Worm (Caenorhabditis elegans) whole organism, L4 larva: ENCODE measurements around the gene C05C12.1.

ENCODE experiments used
- D1046.2 ChIP-seq: fragments of 200-800 bp; sonication (Bioruptor generic); IDR thresholded peaks from 2 replicates; pipeline ENCODE4 v1.3.6; 2022; ENCODE audit warnings: missing genetic modification characterization, missing compliant biosample characterization
- F26F4.8 ChIP-seq: fragments of 200-800 bp; sonication (Bioruptor generic); conservative IDR thresholded peaks from 2 replicates; pipeline ENCODE4 v1.3.6; 2022; ENCODE audit warnings: missing genetic modification characterization, missing compliant biosample characterization
- F44E2.7 ChIP-seq: fragments of 200-800 bp; sonication (Bioruptor generic); IDR thresholded peaks from 2 replicates; pipeline ENCODE4 v2.1.2; 2022; ENCODE audit warnings: missing genetic modification characterization, missing compliant biosample characterization
- R02D3.7 ChIP-seq: fragments of 150-350 bp; sonication (generic microtip); optimal IDR thresholded peaks from 3 replicates; lab custom pipeline; 2014; ENCODE audit warnings: missing biosample characterization, missing genetic modification characterization
- T20F7.1 ChIP-seq: fragments of 200-800 bp; sonication (Bioruptor generic); optimal IDR thresholded peaks from 2 replicates; lab custom pipeline; 2018; ENCODE audit warnings: mild to moderate bottlenecking, missing genetic modification characterization, missing compliant biosample characterization
- Y105C5A.15 ChIP-seq: fragments of 200-800 bp; sonication (Bioruptor generic); IDR thresholded peaks from 2 replicates; pipeline ENCODE4 v1.3.6; 2022; ENCODE audit warnings: missing genetic modification characterization, missing compliant biosample characterization
- Y48G9A.11 ChIP-seq: fragments of 200-800 bp; sonication (Bioruptor generic); IDR thresholded peaks from 2 replicates; pipeline ENCODE4 v1.3.6; 2022; ENCODE audit warnings: missing genetic modification reagents, missing genetic modification characterization, missing compliant biosample characterization
- ZK337.2 ChIP-seq: fragments of 200-800 bp; sonication (Bioruptor generic); IDR thresholded peaks from 2 replicates; pipeline ENCODE4 v1.3.6; 2022; ENCODE audit warnings: missing genetic modification reagents, missing genetic modification characterization, missing compliant biosample characterization
- attf-4 ChIP-seq: sonication (generic microtip); optimal IDR thresholded peaks from 3 replicates; lab custom pipeline; 2017; ENCODE audit warnings: missing biosample characterization, missing genetic modification characterization
- ceh-32 ChIP-seq: sonication (generic microtip); optimal IDR thresholded peaks from 2 replicates; lab custom pipeline; 2016; ENCODE audit warnings: mild to moderate bottlenecking, missing genetic modification characterization, missing compliant biosample characterization; ENCODE audit not compliant: poor library complexity
- ceh-62 ChIP-seq: sonication (generic microtip); optimal IDR thresholded peaks from 2 replicates; lab custom pipeline; 2017; ENCODE audit warnings: missing biosample characterization, missing genetic modification characterization
- ces-1 ChIP-seq: fragments of 150-350 bp; sonication (generic microtip); optimal IDR thresholded peaks from 4 replicates; lab custom pipeline; 2014; ENCODE audit warnings: missing biosample characterization, missing genetic modification reagents, missing genetic modification characterization
- cey-2 ChIP-seq: sonication (generic microtip); optimal IDR thresholded peaks from 3 replicates; lab custom pipeline; 2017; ENCODE audit warnings: missing genetic modification characterization, mild to moderate bottlenecking, missing compliant biosample characterization, antibody characterized with exemption, borderline replicate concordance; ENCODE audit not compliant: insufficient read depth
- ctbp-1 ChIP-seq: fragments of 200-800 bp; sonication (Bioruptor generic); IDR thresholded peaks from 2 replicates; pipeline ENCODE4 v1.3.6; 2022; ENCODE audit warnings: missing genetic modification reagents, missing genetic modification characterization, missing compliant biosample characterization
- daf-16 ChIP-seq, 3 experiments: sonication (generic microtip); optimal IDR thresholded peaks; 2 replicates each; lab custom pipeline; 2016 to 2017; ENCODE audit warnings: missing genetic modification characterization in 3 of 3, missing genetic modification reagents in 3 of 3, mild to moderate bottlenecking in 2 of 3, missing compliant biosample characterization in 2 of 3, missing biosample characterization in 1 of 3, moderate library complexity in 1 of 3
- dmd-6 ChIP-seq: fragments of 200-800 bp; sonication (Bioruptor generic); IDR thresholded peaks from 2 replicates; pipeline ENCODE4 v1.3.6; 2022; ENCODE audit warnings: missing genetic modification reagents, missing genetic modification characterization, missing compliant biosample characterization
- duxl-1 ChIP-seq: sonication (generic microtip); optimal IDR thresholded peaks from 2 replicates; lab custom pipeline; 2016; ENCODE audit warnings: mild to moderate bottlenecking, missing genetic modification characterization, moderate library complexity, missing compliant biosample characterization; ENCODE audit not compliant: poor library complexity
- dve-1 ChIP-seq: sonication (generic microtip); optimal IDR thresholded peaks from 2 replicates; lab custom pipeline; 2017; ENCODE audit warnings: antibody characterized with exemption, mild to moderate bottlenecking, missing genetic modification characterization, missing compliant biosample characterization; ENCODE audit not compliant: insufficient read depth
- fos-1 ChIP-seq: fragments of 150-350 bp; optimal IDR thresholded peaks from 2 replicates; lab custom pipeline; 2014; ENCODE audit warnings: missing biosample characterization, missing genetic modification characterization
- hlh-11 ChIP-seq: fragments of 200-800 bp; sonication (Bioruptor generic); optimal IDR thresholded peaks from 2 replicates; lab custom pipeline; 2018; ENCODE audit warnings: mild to moderate bottlenecking, missing genetic modification characterization, missing compliant biosample characterization
- hlh-30 ChIP-seq: sonication (generic microtip); optimal IDR thresholded peaks from 2 replicates; lab custom pipeline; 2017; ENCODE audit warnings: antibody characterized with exemption, mild to moderate bottlenecking, missing genetic modification characterization, missing compliant biosample characterization; ENCODE audit not compliant: insufficient read depth
- jun-1 ChIP-seq: fragments of 150-350 bp; optimal IDR thresholded peaks from 2 replicates; lab custom pipeline; 2014; ENCODE audit warnings: missing biosample characterization, missing genetic modification reagents, missing genetic modification characterization
- lim-7 ChIP-seq: fragments of 200-800 bp; sonication (Bioruptor generic); IDR thresholded peaks from 2 replicates; pipeline ENCODE4 v1.3.6; 2022; ENCODE audit warnings: missing genetic modification characterization, missing compliant biosample characterization
- lin-1 ChIP-seq: fragments of 200-800 bp; sonication (Bioruptor generic); IDR thresholded peaks from 2 replicates; pipeline ENCODE4 v1.3.6; 2022; ENCODE audit warnings: missing genetic modification reagents, missing genetic modification characterization, missing compliant biosample characterization
- lin-13 ChIP-seq: fragments of 150-350 bp; optimal IDR thresholded peaks from 2 replicates; lab custom pipeline; 2014; ENCODE audit warnings: missing biosample characterization, missing genetic modification reagents, missing genetic modification characterization
- lir-3 ChIP-seq: sonication (generic microtip); optimal IDR thresholded peaks from 2 replicates; lab custom pipeline; 2016; ENCODE audit warnings: mild to moderate bottlenecking, missing genetic modification characterization, missing compliant biosample characterization
- lsy-2 ChIP-seq, 2 experiments: fragments of 150-350 bp in 1 of 2; sonication (generic microtip) in 1 of 2; optimal IDR thresholded peaks; 2 replicates each; lab custom pipeline; 2014 to 2017; ENCODE audit warnings: missing biosample characterization in 2 of 2, missing genetic modification characterization in 2 of 2
- madf-5 ChIP-seq, 2 experiments: fragments of 200-800 bp; sonication (Bioruptor generic); IDR thresholded peaks; 2 replicates each; pipeline ENCODE4 v1.3.6; 2022; ENCODE audit warnings: missing compliant biosample characterization in 2 of 2, missing genetic modification characterization in 2 of 2
- mdl-1 ChIP-seq, 2 experiments: fragments of 150-350 bp in 1 of 2; sonication (generic microtip) in 1 of 2; optimal IDR thresholded peaks; 2 replicates each; lab custom pipeline; 2014 to 2017; ENCODE audit warnings: missing biosample characterization in 2 of 2, missing genetic modification characterization in 2 of 2
- mes-2 ChIP-seq: sonication (generic microtip); optimal IDR thresholded peaks from 2 replicates; lab custom pipeline; 2016; ENCODE audit warnings: missing genotype, mild to moderate bottlenecking, missing genetic modification characterization, missing compliant biosample characterization; ENCODE audit not compliant: poor library complexity, severe bottlenecking
- mxl-3 ChIP-seq: fragments of 200-800 bp; sonication (Bioruptor generic); optimal IDR thresholded peaks from 2 replicates; lab custom pipeline; 2018; ENCODE audit warnings: mild to moderate bottlenecking, missing genetic modification characterization, missing compliant biosample characterization
- nhr-10 ChIP-seq: fragments of 150-350 bp; optimal IDR thresholded peaks from 2 replicates; lab custom pipeline; 2014; ENCODE audit warnings: missing biosample characterization, missing genetic modification characterization
- nhr-102 ChIP-seq: sonication (generic microtip); optimal IDR thresholded peaks from 2 replicates; lab custom pipeline; 2016; ENCODE audit warnings: mild to moderate bottlenecking, missing genetic modification characterization, moderate library complexity, missing compliant biosample characterization
- nhr-237 ChIP-seq: sonication (generic microtip); optimal IDR thresholded peaks from 2 replicates; lab custom pipeline; 2017; ENCODE audit warnings: missing biosample characterization, missing genetic modification characterization
- nhr-25 ChIP-seq: sonication (generic microtip); optimal IDR thresholded peaks from 2 replicates; lab custom pipeline; 2017; ENCODE audit warnings: missing genetic modification characterization, mild to moderate bottlenecking, missing compliant biosample characterization, antibody characterized with exemption, moderate library complexity, borderline replicate concordance; ENCODE audit not compliant: insufficient read depth
- nhr-76 ChIP-seq: fragments of 150-350 bp; optimal IDR thresholded peaks from 2 replicates; lab custom pipeline; 2014; ENCODE audit warnings: missing biosample characterization, missing genetic modification characterization
- nhr-77 ChIP-seq: fragments of 150-350 bp; optimal IDR thresholded peaks from 2 replicates; lab custom pipeline; 2014; ENCODE audit warnings: missing biosample characterization, missing genetic modification characterization
- php-3 ChIP-seq: fragments of 200-800 bp; sonication (Bioruptor generic); IDR thresholded peaks from 2 replicates; pipeline ENCODE4 v1.3.6; 2022; ENCODE audit warnings: missing genetic modification reagents, missing genetic modification characterization, missing compliant biosample characterization
- pqm-1 ChIP-seq: sonication (generic microtip); optimal IDR thresholded peaks from 2 replicates; lab custom pipeline; 2017; ENCODE audit warnings: missing biosample characterization, missing genetic modification characterization
- saeg-2 ChIP-seq: fragments of 200-800 bp; sonication (Bioruptor generic); IDR thresholded peaks from 2 replicates; pipeline ENCODE4 v1.3.6; 2022; ENCODE audit warnings: missing genetic modification reagents, missing genetic modification characterization, missing compliant biosample characterization
- spr-1 ChIP-seq: sonication (generic microtip); optimal IDR thresholded peaks from 2 replicates; lab custom pipeline; 2016; ENCODE audit warnings: mild to moderate bottlenecking, missing genetic modification characterization, missing compliant biosample characterization
- tra-1 ChIP-seq: fragments of 200-800 bp; sonication (Bioruptor generic); IDR thresholded peaks from 2 replicates; pipeline ENCODE4 v1.3.6; 2022; ENCODE audit warnings: missing genetic modification reagents, missing genetic modification characterization, missing compliant biosample characterization
- unc-62 ChIP-seq, 3 experiments: fragments of 150-350 bp in 1 of 3; sonication (generic microtip); optimal IDR thresholded peaks in 2 of 3; peaks in 1 of 3; 1 replicate in 1 of 3; 2 replicates in 2 of 3; lab custom pipeline; 2014 to 2017; ENCODE audit warnings: missing biosample characterization in 3 of 3, missing genetic modification characterization in 3 of 3, missing genetic modification reagents in 3 of 3, missing genotype in 1 of 3
- vab-7 ChIP-seq: fragments of 200-800 bp; sonication (Bioruptor generic); IDR thresholded peaks from 2 replicates; pipeline ENCODE4 v1.3.6; 2022; ENCODE audit warnings: missing genetic modification reagents, missing genetic modification characterization, missing compliant biosample characterization
- zag-1 ChIP-seq: fragments of 150-350 bp; optimal IDR thresholded peaks from 2 replicates; lab custom pipeline; 2014; ENCODE audit warnings: missing biosample characterization, missing genetic modification characterization
- zfp-2 ChIP-seq: sonication (generic microtip); optimal IDR thresholded peaks from 2 replicates; lab custom pipeline; 2016; ENCODE audit warnings: mild to moderate bottlenecking, missing genetic modification characterization, missing compliant biosample characterization
- zfp-3 ChIP-seq: fragments of 200-800 bp; sonication (Bioruptor generic); conservative IDR thresholded peaks from 2 replicates; pipeline ENCODE4 v1.3.6; 2022; ENCODE audit warnings: missing genetic modification reagents, missing genetic modification characterization, missing compliant biosample characterization
- zip-11 ChIP-seq: fragments of 200-800 bp; sonication (Bioruptor generic); IDR thresholded peaks from 2 replicates; pipeline ENCODE4 v1.3.6; 2022; ENCODE audit warnings: missing genetic modification characterization, missing compliant biosample characterization
- zip-2 ChIP-seq: fragments of 150-350 bp; optimal IDR thresholded peaks from 2 replicates; lab custom pipeline; 2014; ENCODE audit warnings: missing biosample characterization, missing genetic modification characterization

Gene C05C12.1

ce11 chrIV:11284102-11284531 lies 30.3 kb downstream of the C05C12.1 start (continued):
- TF ChIP-seq saeg-2 (GFP tag; lab: Robert Waterston, UW) = 0 out of 2 replicates have a peak, but pooled peaks have one; percentile 29
- TF ChIP-seq fos-1 (tag; lab: Kevin White, UChicago) = no peak
- TF ChIP-seq madf-5 (GFP tag; IDR thresholded peaks at IDR 0.05; lab: Robert Waterston, UW) = no peak
- TF ChIP-seq vab-7 (GFP tag; lab: Robert Waterston, UW) = no peak
- peak; percentile 72 for TF ChIP-seq nhr-77 (tag; lab: Kevin White, UChicago)
- TF ChIP-seq nhr-10 (tag; lab: Kevin White, UChicago) = peak; percentile 39
- peak; percentile 95 for TF ChIP-seq pqm-1 (tag; lab: Kevin White, UChicago)
- TF ChIP-seq lir-3 = no peak
- peak; percentile 85 for TF ChIP-seq tra-1 (GFP tag; lab: Robert Waterston, UW)
- no peak for TF ChIP-seq zfp-3 (GFP tag; lab: Robert Waterston, UW)
- TF ChIP-seq R02D3.7 (tag; lab: Kevin White, UChicago) = no peak
- peak; percentile 93 for TF ChIP-seq dve-1 (tag; lab: Kevin White, UChicago)
- peak in 1 of 2 experiments; percentile 27 for TF ChIP-seq unc-62 (GFP tag; optimal IDR thresholded peaks at IDR 0.05 in 1 of 2; lab: Kevin White, UChicago)
- no peak for TF ChIP-seq unc-62 (tag; optimal IDR thresholded peaks at IDR 0.05; lab: Kevin White, UChicago)
- TF ChIP-seq cey-2 (tag; lab: Kevin White, UChicago) = no peak
- TF ChIP-seq daf-16 (GFP tag; optimal IDR thresholded peaks at IDR 0.05; lab: Kevin White, UChicago) = peak in 1 of 2 experiments; percentile 92
- TF ChIP-seq daf-16 (tag; optimal IDR thresholded peaks at IDR 0.05; lab: Kevin White, UChicago) = peak; percentile 91
- TF ChIP-seq F26F4.8 (GFP tag; lab: Robert Waterston, UW) = no peak
- peak; percentile 89 for TF ChIP-seq dmd-6
- TF ChIP-seq duxl-1 (tag; lab: Kevin White, UChicago) = no peak
- no peak for TF ChIP-seq ceh-62 (tag; lab: Kevin White, UChicago)
- TF ChIP-seq ZK337.2 = no peak
- peak in 1 of 2 experiments; percentile 58 for TF ChIP-seq mdl-1 (tag; optimal IDR thresholded peaks at IDR 0.05; lab: Kevin White, UChicago)
- TF ChIP-seq attf-4 (tag; lab: Kevin White, UChicago) = no peak
- no peak for TF ChIP-seq Y105C5A.15 (GFP tag; lab: Robert Waterston, UW)
- no peak for TF ChIP-seq nhr-25 (tag; lab: Kevin White, UChicago)
- TF ChIP-seq zag-1 (tag; lab: Kevin White, UChicago) = no peak
- TF ChIP-seq hlh-11 (tag; lab: Kevin White, UChicago) = peak; percentile 94
- no peak for TF ChIP-seq nhr-76
- peak; percentile 14 for TF ChIP-seq lin-13
- peak; percentile 28 for TF ChIP-seq hlh-30 (tag; lab: Kevin White, UChicago)
- TF ChIP-seq lim-7 (GFP tag; lab: Robert Waterston, UW) = no peak
- TF ChIP-seq F44E2.7 (GFP tag; lab: Robert Waterston, UW) = no peak
- TF ChIP-seq jun-1 (tag; lab: Kevin White, UChicago) = peak; percentile 25
- no peak for TF ChIP-seq ceh-32 (tag; lab: Kevin White, UChicago)
- TF ChIP-seq T20F7.1 = peak; percentile 12
- TF ChIP-seq nhr-237 (tag; lab: Kevin White, UChicago) = no peak
- TF ChIP-seq Y48G9A.11 (GFP tag; lab: Robert Waterston, UW) = no peak
- no peak for TF ChIP-seq lsy-2 (tag; optimal IDR thresholded peaks at IDR 0.05; lab: Kevin White, UChicago)
- TF ChIP-seq mxl-3 (GFP tag; lab: Kevin White, UChicago) = peak; percentile 55
- TF ChIP-seq zfp-2 = no peak
- TF ChIP-seq zip-11 (GFP tag; lab: Robert Waterston, UW) = no peak
- peak; percentile 81 for TF ChIP-seq php-3 (GFP tag; lab: Robert Waterston, UW)
- TF ChIP-seq D1046.2 (GFP tag; lab: Robert Waterston, UW) = no peak
- no peak for TF ChIP-seq ces-1
- peak; percentile 36 for TF ChIP-seq mes-2
- TF ChIP-seq spr-1 (tag; lab: Kevin White, UChicago) = no peak
- TF ChIP-seq ctbp-1 (GFP tag; lab: Robert Waterston, UW) = no peak
- TF ChIP-seq nhr-102 (tag; lab: Kevin White, UChicago) = no peak
- TF ChIP-seq zip-2 (tag; lab: Kevin White, UChicago) = no peak
- TF ChIP-seq lin-1 (GFP tag; lab: Robert Waterston, UW) = peak; percentile 92
